Worm (Caenorhabditis elegans): ENCODE results near the gene his-62.

- no peak for TF ChIP-seq nhr-12 (tag; optimal IDR thresholded peaks at IDR 0.05)
- no peak for TF ChIP-seq ztf-11 (tag; optimal IDR thresholded peaks at IDR 0.05)
- TF ChIP-seq isw-1 (GFP tag; IDR thresholded peaks at IDR 0.05) = no peak
- TF ChIP-seq snpc-4 (tag; optimal IDR thresholded peaks at IDR 0.05) = no peak
Observed at ce11 chrIV:7520841-7521240, 34.5 kb downstream of the his-62 start.
